Worm (Caenorhabditis elegans): Measurements from ENCODE around the gene Y71H2AL.4.

Gene Y71H2AL.4

ce11 chrIII:2683403-2683802 lies 2.8 kb upstream of the Y71H2AL.4 start:
- TF ChIP-seq isw-1 (GFP tag; IDR thresholded peaks at IDR 0.05) (no peak), dpl-1 (GFP tag; optimal IDR thresholded peaks at IDR 0.05) (no peak), grh-1 (GFP tag; IDR thresholded peaks at IDR 0.05) (no peak), aha-1 (tag; optimal IDR thresholded peaks at IDR 0.05) (no peak), nhr-20 (tag; optimal IDR thresholded peaks at IDR 0.05) (no peak), blmp-1 (tag; optimal IDR thresholded peaks at IDR 0.05) (no peak), lin-35 (GFP tag; optimal IDR thresholded peaks at IDR 0.05) (no peak), ceh-63 (GFP tag; optimal IDR thresholded peaks at IDR 0.05) (no peak), nhr-28 (tag; optimal IDR thresholded peaks at IDR 0.05) (no peak), aly-2 (tag; optimal IDR thresholded peaks at IDR 0.05) (no peak), elt-3 (tag; optimal IDR thresholded peaks at IDR 0.05) (no peak), C04F5.9 (tag; optimal IDR thresholded peaks at IDR 0.05) (no peak), hlh-4 (tag; optimal IDR thresholded peaks at IDR 0.05) (no peak), lin-14 (GFP tag; optimal IDR thresholded peaks at IDR 0.05) (no peak), ceh-8 (GFP tag; optimal IDR thresholded peaks at IDR 0.05) (no peak), nhr-84 (tag; optimal IDR thresholded peaks at IDR 0.05) (no peak), snu-23 (GFP tag; optimal IDR thresholded peaks at IDR 0.05) (no peak), nhr-71 (tag; optimal IDR thresholded peaks at IDR 0.05) (no peak), elt-2 (tag; optimal IDR thresholded peaks at IDR 0.05) (no peak)

- peak; percentile 1 for TF ChIP-seq zag-1 (tag; optimal IDR thresholded peaks at IDR 0.05)
- TF ChIP-seq alr-1 (tag; optimal IDR thresholded peaks at IDR 0.05; ENCODE audit: borderline replicate concordance), result no peak
- no peak for TF ChIP-seq C04F5.9 (tag; optimal IDR thresholded peaks at IDR 0.05)
- TF ChIP-seq F16B12.6 (tag; optimal IDR thresholded peaks at IDR 0.05), result no peak
- TF ChIP-seq efl-1 (optimal IDR thresholded peaks at IDR 0.05), result no peak
- peak in 1 of 2 experiments; percentile 62 for TF ChIP-seq efl-1 (GFP tag; optimal IDR thresholded peaks at IDR 0.05 in 1 of 2)
- TF ChIP-seq fkh-10 (GFP tag; optimal IDR thresholded peaks at IDR 0.05), result peak; percentile 87
- TF ChIP-seq ces-1 (GFP tag; optimal IDR thresholded peaks at IDR 0.05), result peak; percentile 68
Measured at ce11 chrIII:2686663-2687062, 455 bp downstream of the Y71H2AL.4 start.

- TF ChIP-seq elt-2 (tag; optimal IDR thresholded peaks at IDR 0.05) (peak; percentile 48), lin-35 (GFP tag; optimal IDR thresholded peaks at IDR 0.05) (peak in 1 of 2 experiments; percentile 29), lin-14 (GFP tag; optimal IDR thresholded peaks at IDR 0.05) (no peak), lin-13 (GFP tag; optimal IDR thresholded peaks at IDR 0.05) (no peak), nhr-90 (tag; optimal IDR thresholded peaks at IDR 0.05; ENCODE audit: poor library complexity) (no peak)
Measured at ce11 chrIII:2687412-2687811, 1.2 kb downstream of the Y71H2AL.4 start.

ce11 chrIII:2698740-2699139 lies 12.5 kb downstream of the Y71H2AL.4 start, which contains the start of gene slc-30A9:
TSS of gene slc-30A9 (minus strand) at chrIII:2698817.
- TF ChIP-seq ceh-8 (GFP tag; optimal IDR thresholded peaks at IDR 0.05) (no peak), ama-1 (optimal IDR thresholded peaks at IDR 0.05) (no peak), lir-3 (tag; optimal IDR thresholded peaks at IDR 0.05; ENCODE audit: poor library complexity) (no peak), irx-1 (tag; optimal IDR thresholded peaks at IDR 0.05) (no peak), nhr-20 (tag; optimal IDR thresholded peaks at IDR 0.05) (peak; percentile 19), mdl-1 (tag; optimal IDR thresholded peaks at IDR 0.05) (no peak), elt-3 (tag; optimal IDR thresholded peaks at IDR 0.05) (peak in 1 of 6 experiments; percentile 0), zip-4 (GFP tag; optimal IDR thresholded peaks at IDR 0.05) (no peak), fkh-4 (tag; optimal IDR thresholded peaks at IDR 0.05; ENCODE audit: borderline replicate concordance) (no peak), C04F5.9 (tag; optimal IDR thresholded peaks at IDR 0.05) (no peak), nhr-85 (tag) (no peak), xbp-1 (tag; optimal IDR thresholded peaks at IDR 0.05) (peak; percentile 31), ets-5 (GFP tag; IDR thresholded peaks at IDR 0.05) (no peak), nhr-11 (tag; optimal IDR thresholded peaks at IDR 0.05) (no peak), F16B12.6 (tag; optimal IDR thresholded peaks at IDR 0.05) (peak; percentile 50), ceh-82 (tag; optimal IDR thresholded peaks at IDR 0.05) (peak; percentile 9 to 57 (median 41)), tlp-1 (tag; optimal IDR thresholded peaks at IDR 0.05) (no peak), nhr-76 (tag; optimal IDR thresholded peaks at IDR 0.05) (no peak), nhr-28 (tag; optimal IDR thresholded peaks at IDR 0.05) (no peak), hlh-17 (GFP tag; optimal IDR thresholded peaks at IDR 0.05; ENCODE audit: borderline replicate concordance) (no peak), lsy-2 (tag; optimal IDR thresholded peaks at IDR 0.05) (peak; percentile 61 to 71), isw-1 (GFP tag; IDR thresholded peaks at IDR 0.05) (peak; percentile 10; the same call in 1 of the 2 replicates), sox-4 (tag; optimal IDR thresholded peaks at IDR 0.05) (no peak), tbx-2 (tag; optimal IDR thresholded peaks at IDR 0.05) (peak; percentile 15), mab-9 (GFP tag; IDR thresholded peaks at IDR 0.05) (no peak), unc-86 (tag; optimal IDR thresholded peaks at IDR 0.05) (peak; percentile 27), unc-62 (GFP tag; optimal IDR thresholded peaks at IDR 0.05) (no peak), nhr-84 (tag; optimal IDR thresholded peaks at IDR 0.05) (no peak)
